Fruit fly (Drosophila melanogaster): Measurements from ENCODE around the gene Cpr65Eb.
A peak's percentile ranks its signal among the peaks of the same experiment; 100 is the strongest.

The Cpr65Eb gene

DNA sequence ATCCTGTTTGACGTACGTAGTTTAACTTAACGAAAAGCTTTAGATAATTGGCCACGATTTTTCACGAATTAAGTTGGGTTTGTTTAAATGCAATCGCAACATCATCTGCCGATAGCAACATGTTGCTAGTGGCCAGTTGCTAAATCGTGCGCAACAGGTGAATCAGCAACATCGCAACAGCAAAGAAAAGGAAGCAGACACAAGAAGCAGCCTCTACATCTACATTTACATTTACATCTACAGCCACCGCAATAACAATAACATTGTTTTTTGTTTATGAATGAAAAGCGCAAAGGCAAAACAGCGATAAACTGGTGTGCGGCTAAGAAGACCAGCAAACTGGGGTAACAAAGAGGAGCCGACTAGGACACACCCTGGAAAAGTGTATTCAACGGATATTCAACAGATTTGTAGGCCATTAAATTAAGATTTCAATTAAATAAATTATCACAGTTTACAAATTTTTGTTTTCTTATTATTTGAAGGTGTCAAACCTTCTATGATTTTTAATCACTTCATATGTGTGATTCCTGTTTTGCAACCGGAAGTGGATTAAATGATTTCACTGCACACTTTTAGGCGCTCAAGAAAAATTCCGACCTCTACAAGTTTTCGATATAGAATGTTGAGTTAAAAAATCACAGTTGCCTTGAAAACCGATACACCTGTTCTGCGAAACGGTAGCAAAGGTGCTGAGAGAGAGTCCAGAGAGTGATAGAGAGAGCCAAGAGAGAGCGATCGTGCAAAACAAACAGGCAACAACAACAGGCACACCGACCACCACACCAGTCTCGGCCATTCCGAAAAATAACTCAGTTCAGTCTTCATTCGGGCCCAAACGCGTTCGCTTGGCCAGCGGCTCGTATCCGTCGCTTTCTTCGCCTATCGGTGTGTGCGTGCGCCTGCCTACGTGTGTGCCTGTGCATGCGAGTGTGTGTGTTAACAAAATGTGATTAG is 45.4 kb upstream of the Cpr65Eb start, which contains the start of gene melt (continued):
- peak; percentile 85 for TF ChIP-seq HHEX (GFP tag; optimal IDR thresholded peaks at IDR 0.05)
- TF ChIP-seq CG34224 (GFP tag; IDR thresholded peaks at IDR 0.05; ENCODE audit: partially characterized antibody) = peak; percentile 9; the same call in 1 of the 3 replicates
- peak; percentile 88 for TF ChIP-seq CG13424 (tag; optimal IDR thresholded peaks at IDR 0.05)
- TF ChIP-seq CG4730 (GFP tag; IDR thresholded peaks at IDR 0.05) = peak; percentile 64
- peak; percentile 99 for TF ChIP-seq D19B (GFP tag; optimal IDR thresholded peaks at IDR 0.05)
- TF ChIP-seq GATAe (GFP tag; conservative IDR thresholded peaks at IDR 0.05) = no peak
- peak; percentile 29 for TF ChIP-seq oc (tag; optimal IDR thresholded peaks at IDR 0.05)
- peak; percentile 38 for TF ChIP-seq CG4707 (GFP tag; optimal IDR thresholded peaks at IDR 0.05)
- peak; percentile 84 for TF ChIP-seq Antp (GFP tag; optimal IDR thresholded peaks at IDR 0.05)
- TF ChIP-seq bowl (GFP tag; IDR thresholded peaks at IDR 0.05) = peak; percentile 51; the same call in 1 of the 2 replicates
- peak; percentile 77 for TF ChIP-seq pnt (GFP tag; optimal IDR thresholded peaks at IDR 0.05)
- TF ChIP-seq CG16815 (GFP tag; optimal IDR thresholded peaks at IDR 0.05) = peak; percentile 89
- TF ChIP-seq eyg (GFP tag; optimal IDR thresholded peaks at IDR 0.05) = peak; percentile 86
- TF ChIP-seq CG31224 (GFP tag; IDR thresholded peaks at IDR 0.05) = peak; percentile 76
- peak; percentile 94 for TF ChIP-seq CG31441 (GFP tag; IDR thresholded peaks at IDR 0.05)
- no peak for TF ChIP-seq usp (GFP tag; optimal IDR thresholded peaks at IDR 0.05)
- TF ChIP-seq CG18764 (GFP tag; optimal IDR thresholded peaks at IDR 0.05) = peak; percentile 71
- TF ChIP-seq CG1603 (tag; optimal IDR thresholded peaks at IDR 0.05) = peak; percentile 52
- TF ChIP-seq CG14014 (GFP tag; IDR thresholded peaks at IDR 0.05) = peak; percentile 50
- TF ChIP-seq CG2129 (GFP tag; IDR thresholded peaks at IDR 0.05; ENCODE audit: partially characterized antibody) = no peak
- TF ChIP-seq chm (GFP tag; IDR thresholded peaks at IDR 0.05) = 0 out of 2 replicates have a peak, but pooled peaks have one; percentile 17
- TF ChIP-seq Deaf1 (tag; optimal IDR thresholded peaks at IDR 0.05) = peak; percentile 90
- TF ChIP-seq CG9876 (GFP tag; optimal IDR thresholded peaks at IDR 0.05) = peak; percentile 74
- peak; percentile 68 for TF ChIP-seq CG4328 (GFP tag; optimal IDR thresholded peaks at IDR 0.05)
- peak; percentile 89 for TF ChIP-seq dmrt99B (tag; optimal IDR thresholded peaks at IDR 0.05)
- TF ChIP-seq HLH54F (GFP tag; optimal IDR thresholded peaks at IDR 0.05) = peak; percentile 91
- TF ChIP-seq pan (optimal IDR thresholded peaks at IDR 0.05) = peak in 1 of 2 experiments; percentile 62
- peak; percentile 63 to 73 for TF ChIP-seq pan (GFP tag; optimal IDR thresholded peaks at IDR 0.05 in 1 of 2, IDR thresholded peaks at IDR 0.05 in 1 of 2)
- peak; percentile 90 for TF ChIP-seq grau (tag; optimal IDR thresholded peaks at IDR 0.05)
- peak; percentile 54 for TF ChIP-seq Fer2 (tag; optimal IDR thresholded peaks at IDR 0.05)
- TF ChIP-seq CG3163 (GFP tag; optimal IDR thresholded peaks at IDR 0.05) = peak; percentile 69
- peak; percentile 33; the same call in 1 of the 2 replicates for TF ChIP-seq CG6272 (GFP tag; IDR thresholded peaks at IDR 0.05)
- peak; percentile 64 for TF ChIP-seq E2f1 (GFP tag; IDR thresholded peaks at IDR 0.05)
- peak; percentile 43; the same call in 1 of the 3 replicates for TF ChIP-seq CG11560 (tag; IDR thresholded peaks at IDR 0.05)
- TF ChIP-seq rib (GFP tag; IDR thresholded peaks at IDR 0.05) = peak; percentile 53; the same call in 1 of the 2 replicates
- TF ChIP-seq CG33557 (GFP tag; optimal IDR thresholded peaks at IDR 0.05) = peak; percentile 78
- TF ChIP-seq CG17385 (GFP tag; optimal IDR thresholded peaks at IDR 0.05) = peak; percentile 81
- peak; percentile 59; the same call in 1 of the 2 replicates for TF ChIP-seq wdn (GFP tag; IDR thresholded peaks at IDR 0.05)
- peak; percentile 63; the same call in 2 of the 3 replicates for TF ChIP-seq Optix (GFP tag; IDR thresholded peaks at IDR 0.05)
- TF ChIP-seq Hr39 (optimal IDR thresholded peaks at IDR 0.05) = no peak
- peak; percentile 81 for TF ChIP-seq kay (GFP tag; optimal IDR thresholded peaks at IDR 0.05)
- TF ChIP-seq NfI (GFP tag; optimal IDR thresholded peaks at IDR 0.05) = peak; percentile 82
- TF ChIP-seq CG2712 (tag; optimal IDR thresholded peaks at IDR 0.05) = peak; percentile 93
- no peak for TF ChIP-seq Hey (tag; optimal IDR thresholded peaks at IDR 0.05)
- peak; percentile 87 for TF ChIP-seq ems (GFP tag; optimal IDR thresholded peaks at IDR 0.05)
- 0 out of 2 replicates have a peak, but pooled peaks have one; percentile 36 for TF ChIP-seq Gsc (GFP tag; IDR thresholded peaks at IDR 0.05)
- peak; percentile 26; the same call in 1 of the 3 replicates for TF ChIP-seq C15 (GFP tag; IDR thresholded peaks at IDR 0.05)
- TF ChIP-seq cg (GFP tag; optimal IDR thresholded peaks at IDR 0.05) = peak; percentile 79
- peak; percentile 48; the same call in 1 of the 3 replicates for TF ChIP-seq sr (GFP tag; IDR thresholded peaks at IDR 0.05)

All from whole organism, embryonic.